Fruit fly (Drosophila melanogaster): Measurements from ENCODE around the gene CG14104.

DNA sequence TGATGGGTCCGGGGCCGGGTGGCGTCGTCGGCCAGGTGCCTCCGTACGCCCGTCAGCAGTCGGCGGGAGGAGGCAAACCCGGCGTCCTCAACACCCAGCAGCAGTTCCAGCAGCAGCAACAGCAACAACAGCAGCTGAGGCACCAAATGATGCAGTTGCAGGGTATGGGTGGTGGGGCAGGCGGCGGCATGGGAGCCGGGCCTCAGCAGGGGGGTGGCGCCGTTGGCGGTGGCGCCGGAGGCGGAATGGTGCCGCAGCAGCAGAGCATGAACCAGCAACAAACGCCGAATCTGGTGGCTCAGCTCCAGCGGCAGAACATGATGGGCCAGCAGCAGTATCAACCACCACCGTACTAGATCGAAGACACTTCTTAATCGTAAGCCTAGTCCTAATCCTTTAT lies 37.5 kb upstream of the CG14104 start:
- TF ChIP-seq CG8478 (optimal IDR thresholded peaks at IDR 0.05) (no peak), CTCF (optimal IDR thresholded peaks at IDR 0.05) (no peak)
